Worm (Caenorhabditis elegans) whole organism, early embryonic: ENCODE measurements around the gene pax-1.

Source experiments
- ama-1 ChIP-seq: fragments of 150-350 bp; optimal IDR thresholded peaks from 2 replicates; lab custom pipeline; 2014
- ceh-36 ChIP-seq: sonication (generic microtip); optimal IDR thresholded peaks from 2 replicates; lab custom pipeline; 2016; ENCODE audit warnings: missing genetic modification characterization, inconsistent platforms, missing compliant biosample characterization
- ets-7 ChIP-seq: sonication (generic microtip); optimal IDR thresholded peaks from 2 replicates; lab custom pipeline; 2016; ENCODE audit warnings: missing genotype, missing genetic modification characterization, missing compliant biosample characterization
- flt-1 ChIP-seq: fragments of 200-800 bp; sonication (Bioruptor generic); IDR thresholded peaks from 2 replicates; pipeline ENCODE4 v1.3.6; 2022; ENCODE audit warnings: missing genetic modification characterization, missing compliant biosample characterization
- hmbx-1 ChIP-seq: sonication (generic microtip); optimal IDR thresholded peaks from 2 replicates; lab custom pipeline; 2016; ENCODE audit warnings: mild to moderate bottlenecking, missing genetic modification characterization, missing compliant biosample characterization
- hnd-1 ChIP-seq: sonication (generic microtip); optimal IDR thresholded peaks from 2 replicates; lab custom pipeline; 2016; ENCODE audit warnings: missing genetic modification characterization, missing compliant biosample characterization
- pes-1 ChIP-seq: fragments of 200-800 bp; sonication (Bioruptor generic); IDR thresholded peaks from 2 replicates; pipeline ENCODE4 v1.3.6; 2022; ENCODE audit warnings: missing genetic modification reagents, missing genetic modification characterization, missing compliant biosample characterization
- scrt-1 ChIP-seq: fragments of 200-800 bp; sonication (Bioruptor generic); IDR thresholded peaks from 2 replicates; pipeline ENCODE4 v1.3.6; 2022; ENCODE audit warnings: missing genetic modification characterization, missing compliant biosample characterization
- sea-1 ChIP-seq: fragments of 200-800 bp; sonication (Bioruptor generic); conservative IDR thresholded peaks from 2 replicates; pipeline ENCODE4 v1.3.6; 2022; ENCODE audit warnings: missing genetic modification characterization, missing compliant biosample characterization
- tbx-37 ChIP-seq: fragments of 200-800 bp; sonication (Bioruptor generic); conservative IDR thresholded peaks from 2 replicates; pipeline ENCODE4 v1.3.6; 2022; ENCODE audit warnings: missing genetic modification reagents, missing genetic modification characterization, missing compliant biosample characterization
- tra-4 ChIP-seq: sonication (generic microtip); optimal IDR thresholded peaks from 2 replicates; lab custom pipeline; 2017; ENCODE audit warnings: missing genetic modification characterization, missing compliant biosample characterization

- no peak for TF ChIP-seq hmbx-1 (tag; lab: Kevin White, UChicago)
- no peak for TF ChIP-seq flt-1 (GFP tag; lab: Robert Waterston, UW)
- TF ChIP-seq scrt-1 = no peak
- no peak for TF ChIP-seq ets-7
- no peak for TF ChIP-seq hnd-1 (tag; lab: Kevin White, UChicago)
- no peak for TF ChIP-seq tbx-37 (GFP tag; lab: Robert Waterston, UW)
- no peak for TF ChIP-seq ama-1
- TF ChIP-seq pes-1 (GFP tag; lab: Robert Waterston, UW) = no peak
- TF ChIP-seq tra-4 = no peak
- TF ChIP-seq sea-1 = no peak
- TF ChIP-seq ceh-36 (tag; lab: Kevin White, UChicago) = no peak
Measured at ce11 chrV:8178279-8178678, 46.5 kb upstream of the pax-1 start.
